Worm (Caenorhabditis elegans) whole organism, midembryonic: ENCODE data around the gene C54F6.17.

ENCODE experiments used
- T22C8.4 ChIP-seq: fragments of 200-800 bp; sonication (Bioruptor generic); IDR thresholded peaks from 2 replicates; pipeline ENCODE4 v1.3.6; 2022; ENCODE audit warnings: missing genetic modification characterization, missing compliant biosample characterization
- cog-1 ChIP-seq: sonication (generic microtip); optimal IDR thresholded peaks from 2 replicates; lab custom pipeline; 2016; ENCODE audit warnings: missing genetic modification characterization, missing compliant biosample characterization
- flt-1 ChIP-seq: fragments of 200-800 bp; sonication (Bioruptor generic); IDR thresholded peaks from 2 replicates; pipeline ENCODE4 v1.3.6; 2022; ENCODE audit warnings: missing genetic modification characterization, missing compliant biosample characterization
- klf-2 ChIP-seq: fragments of 200-800 bp; sonication (Bioruptor generic); conservative IDR thresholded peaks from 2 replicates; pipeline ENCODE4 v1.3.6; 2022; ENCODE audit warnings: missing genetic modification reagents, missing genetic modification characterization, missing compliant biosample characterization
- med-1 ChIP-seq: sonication (generic microtip); optimal IDR thresholded peaks from 2 replicates; lab custom pipeline; 2017; ENCODE audit warnings: missing genetic modification characterization, mild to moderate bottlenecking, missing compliant biosample characterization, antibody characterized with exemption, missing genetic modification reagents; ENCODE audit not compliant: insufficient read depth
- ref-1 ChIP-seq: fragments of 200-800 bp; sonication (Bioruptor generic); conservative IDR thresholded peaks from 2 replicates; pipeline ENCODE4 v1.3.6; 2022; ENCODE audit warnings: missing genetic modification reagents, missing genetic modification characterization, missing compliant biosample characterization
- tab-1 ChIP-seq: fragments of 200-800 bp; sonication (Bioruptor generic); IDR thresholded peaks from 2 replicates; pipeline ENCODE4 v1.3.6; 2022; ENCODE audit warnings: missing genetic modification characterization, missing compliant biosample characterization
- ztf-23 ChIP-seq: fragments of 200-800 bp; sonication (Bioruptor generic); IDR thresholded peaks from 2 replicates; pipeline ENCODE4 v1.3.6; 2022; ENCODE audit warnings: missing genetic modification reagents, missing genetic modification characterization, missing compliant biosample characterization
- ztf-29 ChIP-seq: fragments of 200-800 bp; sonication (Bioruptor generic); IDR thresholded peaks from 2 replicates; pipeline ENCODE4 v1.3.6; 2022; ENCODE audit warnings: missing genetic modification reagents, missing genetic modification characterization, missing compliant biosample characterization

Gene C54F6.17

ce11 chrV:7525695-7526094, 1.6 kb upstream of the C54F6.17 start, which contains the start of gene C54F6.18:
Gene C54F6.18 (plus strand): TSS chrV:7525995.
- TF ChIP-seq tab-1 (GFP tag; lab: Robert Waterston, UW) (no peak), cog-1 (tag; lab: Kevin White, UChicago) (no peak), ref-1 (GFP tag; lab: Robert Waterston, UW) (no peak), klf-2 (GFP tag; lab: Robert Waterston, UW) (no peak), T22C8.4 (GFP tag; lab: Robert Waterston, UW) (no peak), ztf-29 (GFP tag; lab: Robert Waterston, UW) (no peak), flt-1 (GFP tag; lab: Robert Waterston, UW) (no peak), ztf-23 (GFP tag; lab: Robert Waterston, UW) (no peak), med-1 (GFP tag; lab: Kevin White, UChicago) (no peak)

- TF ChIP-seq med-1 (GFP tag; lab: Kevin White, UChicago) (no peak), klf-2 (GFP tag; lab: Robert Waterston, UW) (no peak), flt-1 (GFP tag; lab: Robert Waterston, UW) (no peak), T22C8.4 (GFP tag; lab: Robert Waterston, UW) (no peak), ztf-29 (GFP tag; lab: Robert Waterston, UW) (no peak), tab-1 (GFP tag; lab: Robert Waterston, UW) (no peak), ztf-23 (GFP tag; lab: Robert Waterston, UW) (no peak), cog-1 (tag; lab: Kevin White, UChicago) (no peak), ref-1 (GFP tag; lab: Robert Waterston, UW) (no peak)
These were observed 1.6 kb downstream of the C54F6.17 start, which contains the start of gene C54F6.5 for ce11 chrV:7528816-7529215. Gene C54F6.5 (plus strand): TSS chrV:7529116.

ce11 chrV:7529840-7530239, 2.6 kb downstream of the C54F6.17 start, which contains the start of gene swt-2:
Gene swt-2 (plus strand): TSS chrV:7530140.
- TF ChIP-seq flt-1 (GFP tag; lab: Robert Waterston, UW) (no peak), med-1 (GFP tag; lab: Kevin White, UChicago) (no peak), klf-2 (GFP tag; lab: Robert Waterston, UW) (no peak), cog-1 (tag; lab: Kevin White, UChicago) (no peak), T22C8.4 (GFP tag; lab: Robert Waterston, UW) (no peak), tab-1 (GFP tag; lab: Robert Waterston, UW) (no peak), ztf-29 (GFP tag; lab: Robert Waterston, UW) (no peak), ztf-23 (GFP tag; lab: Robert Waterston, UW) (no peak)

- TF ChIP-seq ztf-29 (GFP tag; lab: Robert Waterston, UW) (no peak), klf-2 (GFP tag; lab: Robert Waterston, UW) (no peak), flt-1 (GFP tag; lab: Robert Waterston, UW) (no peak), T22C8.4 (GFP tag; lab: Robert Waterston, UW) (no peak), tab-1 (GFP tag; lab: Robert Waterston, UW) (no peak), ref-1 (GFP tag; lab: Robert Waterston, UW) (no peak), ztf-23 (GFP tag; lab: Robert Waterston, UW) (no peak)
These were observed 5.7 kb downstream of the C54F6.17 start, which contains the start of gene C54F6.3 for ce11 chrV:7532947-7533346. Gene C54F6.3 (plus strand): TSS chrV:7533247.

- TF ChIP-seq cog-1 (tag; lab: Kevin White, UChicago): no peak
- TF ChIP-seq ztf-23 (GFP tag; lab: Robert Waterston, UW): no peak
- no peak for TF ChIP-seq ref-1 (GFP tag; lab: Robert Waterston, UW)
- TF ChIP-seq tab-1 (GFP tag; lab: Robert Waterston, UW): no peak
- TF ChIP-seq ztf-29 (GFP tag; lab: Robert Waterston, UW): no peak
- TF ChIP-seq T22C8.4 (GFP tag; lab: Robert Waterston, UW): no peak
- no peak for TF ChIP-seq flt-1 (GFP tag; lab: Robert Waterston, UW)
- TF ChIP-seq med-1 (GFP tag; lab: Kevin White, UChicago): no peak
- TF ChIP-seq klf-2 (GFP tag; lab: Robert Waterston, UW): no peak
These were observed 10.8 kb downstream of the C54F6.17 start, which contains the start of gene C54F6.12 for ce11 chrV:7538018-7538417. Gene C54F6.12 (minus strand): TSS chrV:7538118.

ce11 chrV:7539015-7539414, 11.8 kb downstream of the C54F6.17 start, which contains the start of gene srh-268:
Gene srh-268 (plus strand): TSS chrV:7539315.
- TF ChIP-seq klf-2 (GFP tag; lab: Robert Waterston, UW): no peak
- no peak for TF ChIP-seq ztf-29 (GFP tag; lab: Robert Waterston, UW)
- TF ChIP-seq cog-1 (tag; lab: Kevin White, UChicago): no peak
- TF ChIP-seq ref-1 (GFP tag; lab: Robert Waterston, UW): no peak
- TF ChIP-seq T22C8.4 (GFP tag; lab: Robert Waterston, UW): no peak
- no peak for TF ChIP-seq med-1 (GFP tag; lab: Kevin White, UChicago)
- TF ChIP-seq tab-1 (GFP tag; lab: Robert Waterston, UW): no peak
- no peak for TF ChIP-seq ztf-23 (GFP tag; lab: Robert Waterston, UW)
- no peak for TF ChIP-seq flt-1 (GFP tag; lab: Robert Waterston, UW)

- TF ChIP-seq klf-2 (GFP tag; lab: Robert Waterston, UW) (no peak), med-1 (GFP tag; lab: Kevin White, UChicago) (no peak), ref-1 (GFP tag; lab: Robert Waterston, UW) (no peak), T22C8.4 (GFP tag; lab: Robert Waterston, UW) (no peak), tab-1 (GFP tag; lab: Robert Waterston, UW) (no peak), cog-1 (tag; lab: Kevin White, UChicago) (no peak), ztf-29 (GFP tag; lab: Robert Waterston, UW) (no peak), ztf-23 (GFP tag; lab: Robert Waterston, UW) (no peak)
These were observed 16.5 kb downstream of the C54F6.17 start for ce11 chrV:7543728-7544127.

- TF ChIP-seq ref-1 (GFP tag; lab: Robert Waterston, UW): no peak
- TF ChIP-seq ztf-23 (GFP tag; lab: Robert Waterston, UW): no peak
- no peak for TF ChIP-seq ztf-29 (GFP tag; lab: Robert Waterston, UW)
- no peak for TF ChIP-seq T22C8.4 (GFP tag; lab: Robert Waterston, UW)
These were observed 17.9 kb downstream of the C54F6.17 start, which contains the start of the genes C54F6.19 and nhx-3 for ce11 chrV:7545187-7545586. Gene C54F6.19 (plus strand): TSS chrV:7545487. Gene nhx-3 (minus strand): TSS chrV:7545523.

ce11 chrV:7547479-7547878, 20.2 kb downstream of the C54F6.17 start, which contains the start of gene ftn-1:
Gene ftn-1 (minus strand): TSS chrV:7547579.
- TF ChIP-seq T22C8.4 (GFP tag; lab: Robert Waterston, UW) (no peak), med-1 (GFP tag; lab: Kevin White, UChicago) (no peak), flt-1 (GFP tag; lab: Robert Waterston, UW) (no peak), ref-1 (GFP tag; lab: Robert Waterston, UW) (no peak), ztf-29 (GFP tag; lab: Robert Waterston, UW) (no peak), tab-1 (GFP tag; lab: Robert Waterston, UW) (no peak), cog-1 (tag; lab: Kevin White, UChicago) (no peak), ztf-23 (GFP tag; lab: Robert Waterston, UW) (no peak), klf-2 (GFP tag; lab: Robert Waterston, UW) (no peak)
